Fruit fly (Drosophila melanogaster) whole organism, prepupa: ENCODE measurements around the gene CG17249.

Source experiments
- Ets21C ChIP-seq: fragments of 200-800 bp; sonication (Bioruptor generic); optimal IDR thresholded peaks from 3 replicates; lab custom pipeline; 2016; ENCODE audit warnings: missing biosample characterization, missing genetic modification characterization
- OdsH ChIP-seq: fragments of 200-800 bp; sonication (Bioruptor generic); optimal IDR thresholded peaks from 3 replicates; lab custom pipeline; 2016; ENCODE audit warnings: missing biosample characterization, missing genetic modification characterization

dm6 chr3L:1615701-1616100 lies 31.6 kb downstream of the CG17249 start, which contains the start of gene CG12105:
- no peak for TF ChIP-seq Ets21C (GFP tag; lab: Kevin White, UChicago)
- no peak for TF ChIP-seq OdsH (GFP tag; lab: Kevin White, UChicago)
